Worm (Caenorhabditis elegans): ENCODE results near the gene hsp-12.6.
A peak's percentile ranks its signal among the peaks of the same experiment; 100 is the strongest.

hsp-12.6 gene

ce11 chrIV:9438753-9439152 is 8.3 kb downstream of the hsp-12.6 start:
- TF ChIP-seq crh-2 (tag; optimal IDR thresholded peaks at IDR 0.05) (peak; percentile 37), nhr-129 (tag; optimal IDR thresholded peaks at IDR 0.05) (peak; percentile 29), ama-1 (optimal IDR thresholded peaks at IDR 0.05) (peak; percentile 85), gmeb-1 (tag; optimal IDR thresholded peaks at IDR 0.05) (peak; percentile 51), mdl-1 (tag; optimal IDR thresholded peaks at IDR 0.05) (peak in 1 of 2 experiments; percentile 0), ZK546.5 (tag; optimal IDR thresholded peaks at IDR 0.05) (no peak), snpc-4 (tag; optimal IDR thresholded peaks at IDR 0.05) (no peak), fos-1 (tag; optimal IDR thresholded peaks at IDR 0.05) (peak; percentile 10), sma-9 (GFP tag; optimal IDR thresholded peaks at IDR 0.05) (peak; percentile 64), sma-9 (tag; optimal IDR thresholded peaks at IDR 0.05) (no peak), sma-3 (GFP tag; optimal IDR thresholded peaks at IDR 0.05) (peak; percentile 73), Y55F3AM.14 (GFP tag; optimal IDR thresholded peaks at IDR 0.05) (no peak), nhr-11 (tag; optimal IDR thresholded peaks at IDR 0.05) (no peak), ztf-4 (tag; optimal IDR thresholded peaks at IDR 0.05) (peak; percentile 19), lsy-2 (tag; optimal IDR thresholded peaks at IDR 0.05) (peak in 1 of 2 experiments; percentile 27), nhr-6 (tag; optimal IDR thresholded peaks at IDR 0.05) (peak; percentile 37), lin-13 (GFP tag; optimal IDR thresholded peaks at IDR 0.05) (peak; percentile 66)

ce11 chrIV:9432327-9432726 is 14.7 kb downstream of the hsp-12.6 start:
- TF ChIP-seq lin-39 (tag; optimal IDR thresholded peaks at IDR 0.05) (no peak), lin-13 (GFP tag; optimal IDR thresholded peaks at IDR 0.05) (no peak), peb-1 (tag; optimal IDR thresholded peaks at IDR 0.05) (no peak), sma-9 (GFP tag; optimal IDR thresholded peaks at IDR 0.05) (no peak), sma-9 (tag; optimal IDR thresholded peaks at IDR 0.05) (no peak), crh-2 (tag; optimal IDR thresholded peaks at IDR 0.05) (no peak), ama-1 (optimal IDR thresholded peaks at IDR 0.05) (no peak), ceh-16 (tag; optimal IDR thresholded peaks at IDR 0.05) (no peak), Y55F3AM.14 (GFP tag; optimal IDR thresholded peaks at IDR 0.05) (no peak)

- TF ChIP-seq unc-55 (GFP tag; optimal IDR thresholded peaks at IDR 0.05) (no peak), egl-27 (tag; optimal IDR thresholded peaks at IDR 0.05) (no peak), ztf-1 (GFP tag; conservative IDR thresholded peaks at IDR 0.05) (no peak), mdl-1 (tag; optimal IDR thresholded peaks at IDR 0.05) (no peak)
Observed at ce11 chrIV:9427959-9428358, 19.1 kb downstream of the hsp-12.6 start, which contains the start of gene F59B8.1. Gene F59B8.1, plus strand, starts transcription at chrIV:9428259.

- no peak for TF ChIP-seq mdl-1 (tag; optimal IDR thresholded peaks at IDR 0.05)
- no peak for TF ChIP-seq ama-1 (optimal IDR thresholded peaks at IDR 0.05)
- TF ChIP-seq gmeb-1 (tag; optimal IDR thresholded peaks at IDR 0.05): no peak
- no peak for TF ChIP-seq lin-13 (GFP tag; optimal IDR thresholded peaks at IDR 0.05)
- TF ChIP-seq ztf-1 (GFP tag; conservative IDR thresholded peaks at IDR 0.05): no peak
- no peak for TF ChIP-seq ceh-82 (tag; optimal IDR thresholded peaks at IDR 0.05)
- no peak for TF ChIP-seq elt-1 (tag; optimal IDR thresholded peaks at IDR 0.05)
- no peak for TF ChIP-seq ceh-16 (tag; optimal IDR thresholded peaks at IDR 0.05)
- TF ChIP-seq egl-27 (tag; optimal IDR thresholded peaks at IDR 0.05): no peak
Observed at ce11 chrIV:9423095-9423494, 23.9 kb downstream of the hsp-12.6 start, which contains the start of gene srxa-2. Gene srxa-2, plus strand, starts transcription at chrIV:9423395.

DNA sequence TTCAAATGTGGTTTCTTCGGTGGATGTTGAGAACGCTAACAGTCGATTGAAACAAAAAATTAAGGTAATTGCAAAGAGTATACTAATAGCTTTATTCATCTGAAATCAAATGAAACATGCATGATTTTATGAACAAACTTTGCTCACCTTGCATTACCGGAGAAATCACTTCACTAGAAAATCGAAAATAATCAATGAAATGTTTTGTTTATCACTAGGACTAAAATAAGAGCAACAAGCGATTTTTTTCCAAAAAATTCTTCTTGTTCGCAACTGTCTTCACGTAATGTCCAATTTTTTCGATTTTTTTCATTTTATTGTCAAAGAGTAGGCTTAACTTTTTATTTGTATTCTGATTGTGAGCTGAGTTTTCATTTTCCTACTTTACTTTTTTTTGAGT is 24.6 kb downstream of the hsp-12.6 start, which contains the start of gene F56D5.9:
Gene F56D5.9, minus strand, starts transcription at position 101 of the 400 bp plus-strand sequence.
- TF ChIP-seq ztf-1 (GFP tag; conservative IDR thresholded peaks at IDR 0.05): no peak
- TF ChIP-seq sma-3 (GFP tag; optimal IDR thresholded peaks at IDR 0.05): no peak
- TF ChIP-seq unc-62 (GFP tag; optimal IDR thresholded peaks at IDR 0.05): no peak
- TF ChIP-seq blmp-1 (tag; optimal IDR thresholded peaks at IDR 0.05; ENCODE audit: insufficient read depth): no peak
- no peak for TF ChIP-seq nhr-23 (tag; optimal IDR thresholded peaks at IDR 0.05)
- TF ChIP-seq nhr-21 (tag; optimal IDR thresholded peaks at IDR 0.05): no peak
- no peak for TF ChIP-seq nhr-6 (tag; optimal IDR thresholded peaks at IDR 0.05)
- no peak for TF ChIP-seq mab-5 (tag; optimal IDR thresholded peaks at IDR 0.05)
- no peak for TF ChIP-seq ZK546.5 (tag; optimal IDR thresholded peaks at IDR 0.05)
- no peak for TF ChIP-seq nhr-25 (tag; optimal IDR thresholded peaks at IDR 0.05)

DNA sequence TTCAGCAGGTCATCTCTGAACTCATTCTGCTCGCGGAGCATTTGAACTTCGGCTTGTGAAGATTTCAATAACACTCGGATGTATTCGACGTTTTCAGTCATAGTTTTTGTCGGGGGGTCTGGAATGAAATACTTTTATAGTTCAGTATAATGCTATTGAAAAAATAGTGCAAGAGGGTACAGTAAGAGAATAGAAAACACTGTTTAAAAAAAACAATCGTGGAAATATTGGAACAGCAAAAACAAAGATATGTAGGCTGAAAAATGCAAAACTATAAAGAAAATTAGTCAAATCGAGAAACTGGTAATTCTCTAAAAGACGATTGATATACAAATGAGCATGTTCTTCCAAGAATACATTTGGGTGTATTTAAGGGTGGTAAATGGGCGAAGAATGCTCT is 39.0 kb downstream of the hsp-12.6 start, which contains the start of gene F56D5.5:
Gene F56D5.5, minus strand, starts transcription at position 101 of the 400 bp plus-strand sequence.
- TF ChIP-seq mdl-1 (tag; optimal IDR thresholded peaks at IDR 0.05): no peak
- TF ChIP-seq elt-1 (tag; optimal IDR thresholded peaks at IDR 0.05): no peak
- TF ChIP-seq nhr-77 (tag; optimal IDR thresholded peaks at IDR 0.05): no peak
- no peak for TF ChIP-seq mab-5 (tag; optimal IDR thresholded peaks at IDR 0.05)
- TF ChIP-seq snpc-4 (tag; optimal IDR thresholded peaks at IDR 0.05): no peak

All from whole organism, L2 larva.